Worm (Caenorhabditis elegans) whole organism, midembryonic: ENCODE results near the gene srr-2.

ENCODE experiments used
- T22C8.4 ChIP-seq: fragments of 200-800 bp; sonication (Bioruptor generic); IDR thresholded peaks from 2 replicates; pipeline ENCODE4 v1.3.6; 2022; ENCODE audit warnings: missing genetic modification characterization, missing compliant biosample characterization
- cog-1 ChIP-seq: sonication (generic microtip); optimal IDR thresholded peaks from 2 replicates; lab custom pipeline; 2016; ENCODE audit warnings: missing genetic modification characterization, missing compliant biosample characterization
- flt-1 ChIP-seq: fragments of 200-800 bp; sonication (Bioruptor generic); IDR thresholded peaks from 2 replicates; pipeline ENCODE4 v1.3.6; 2022; ENCODE audit warnings: missing genetic modification characterization, missing compliant biosample characterization
- klf-2 ChIP-seq: fragments of 200-800 bp; sonication (Bioruptor generic); conservative IDR thresholded peaks from 2 replicates; pipeline ENCODE4 v1.3.6; 2022; ENCODE audit warnings: missing genetic modification reagents, missing genetic modification characterization, missing compliant biosample characterization
- med-1 ChIP-seq: sonication (generic microtip); optimal IDR thresholded peaks from 2 replicates; lab custom pipeline; 2017; ENCODE audit warnings: missing genetic modification characterization, mild to moderate bottlenecking, missing compliant biosample characterization, antibody characterized with exemption, missing genetic modification reagents; ENCODE audit not compliant: insufficient read depth
- ref-1 ChIP-seq: fragments of 200-800 bp; sonication (Bioruptor generic); conservative IDR thresholded peaks from 2 replicates; pipeline ENCODE4 v1.3.6; 2022; ENCODE audit warnings: missing genetic modification reagents, missing genetic modification characterization, missing compliant biosample characterization
- tab-1 ChIP-seq: fragments of 200-800 bp; sonication (Bioruptor generic); IDR thresholded peaks from 2 replicates; pipeline ENCODE4 v1.3.6; 2022; ENCODE audit warnings: missing genetic modification characterization, missing compliant biosample characterization
- ztf-23 ChIP-seq: fragments of 200-800 bp; sonication (Bioruptor generic); IDR thresholded peaks from 2 replicates; pipeline ENCODE4 v1.3.6; 2022; ENCODE audit warnings: missing genetic modification reagents, missing genetic modification characterization, missing compliant biosample characterization
- ztf-29 ChIP-seq: fragments of 200-800 bp; sonication (Bioruptor generic); IDR thresholded peaks from 2 replicates; pipeline ENCODE4 v1.3.6; 2022; ENCODE audit warnings: missing genetic modification reagents, missing genetic modification characterization, missing compliant biosample characterization

ce11 chrV:19231167-19231566, 14.2 kb upstream of the srr-2 start:
- TF ChIP-seq ref-1, result no peak
- no peak for TF ChIP-seq klf-2 (GFP tag; lab: Robert Waterston, UW)
- no peak for TF ChIP-seq T22C8.4 (GFP tag; lab: Robert Waterston, UW)
- no peak for TF ChIP-seq flt-1 (GFP tag; lab: Robert Waterston, UW)
- TF ChIP-seq med-1 (GFP tag; lab: Kevin White, UChicago), result no peak
- TF ChIP-seq ztf-29, result no peak
- TF ChIP-seq tab-1 (GFP tag; lab: Robert Waterston, UW), result peak; percentile 58; the same call in 1 of the 2 replicates
- no peak for TF ChIP-seq cog-1 (tag; lab: Kevin White, UChicago)
- 0 out of 2 replicates have a peak, but pooled peaks have one; percentile 13 for TF ChIP-seq ztf-23 (GFP tag; lab: Robert Waterston, UW)
